Fruit fly (Drosophila melanogaster): ENCODE results near the gene Srx.

dm6 chrX:17832163-17833014, 24.4 kb upstream of the Srx start:
- TF ChIP-seq CTCF (optimal IDR thresholded peaks at IDR 0.05) (no peak), CG8478 (optimal IDR thresholded peaks at IDR 0.05) (no peak)
